Worm (Caenorhabditis elegans): ENCODE results near the gene F32H5.1.

DNA sequence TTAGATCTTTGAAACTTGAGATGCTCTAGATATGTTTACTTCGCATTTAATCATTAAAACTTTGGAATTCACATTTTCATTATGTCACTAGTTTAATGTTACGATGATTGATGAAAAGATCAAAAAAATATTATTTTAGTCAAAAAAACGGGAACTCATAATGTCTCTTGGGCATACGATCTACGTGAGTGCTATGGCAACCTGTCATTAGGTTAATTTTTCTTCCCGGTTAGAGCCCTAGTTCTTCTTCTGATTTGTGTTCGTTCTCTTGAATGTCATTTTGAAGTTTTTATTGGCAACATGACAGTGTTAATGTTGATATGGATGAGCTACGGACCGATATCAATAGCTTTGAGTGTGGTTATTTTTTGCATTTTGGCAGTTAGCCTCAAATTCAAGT, 5.6 kb upstream of the F32H5.1 start, which contains the start of gene srg-46:
- no peak for TF ChIP-seq F49E8.2 (tag; optimal IDR thresholded peaks at IDR 0.05; ENCODE audit: insufficient read depth)
- TF ChIP-seq unc-130 (GFP tag; optimal IDR thresholded peaks at IDR 0.05): no peak
- TF ChIP-seq ekl-4 (GFP tag; IDR thresholded peaks at IDR 0.05): no peak
- TF ChIP-seq B0336.3 (GFP tag; IDR thresholded peaks at IDR 0.05): no peak
- no peak for TF ChIP-seq F23B12.7 (tag; optimal IDR thresholded peaks at IDR 0.05; ENCODE audit: insufficient read depth)
- TF ChIP-seq unc-62 (GFP tag; optimal IDR thresholded peaks at IDR 0.05): no peak
